Fruit fly (Drosophila melanogaster) whole organism, wandering third instar larva: ENCODE measurements around the gene Osi17.

Experiments used
- Abd-B ChIP-seq: fragments of >200 bp; optimal IDR thresholded peaks from 2 replicates; lab custom pipeline; 2017; ENCODE audit warnings: missing biosample characterization, missing genetic modification characterization
- CrebA ChIP-seq: fragments of 200-800 bp; sonication (Bioruptor generic); optimal IDR thresholded peaks from 2 replicates; lab custom pipeline; 2016; ENCODE audit warnings: missing biosample characterization, mild to moderate bottlenecking, missing genetic modification characterization, borderline replicate concordance
- GATAd ChIP-seq: sonication (Bioruptor generic); optimal IDR thresholded peaks from 2 replicates; lab custom pipeline; 2016; ENCODE audit warnings: missing biosample characterization, missing genetic modification characterization
- Hnf4 ChIP-seq: fragments of 200-800 bp; sonication (Bioruptor generic); optimal IDR thresholded peaks from 2 replicates; lab custom pipeline; 2016; ENCODE audit warnings: missing biosample characterization, mild to moderate bottlenecking, missing genetic modification characterization
- Hr78 ChIP-seq: fragments of >200 bp; optimal IDR thresholded peaks from 2 replicates; lab custom pipeline; 2017; ENCODE audit warnings: missing biosample characterization, missing genetic modification characterization
- Jra ChIP-seq: sonication (Bioruptor generic); optimal IDR thresholded peaks from 2 replicates; lab custom pipeline; 2016; ENCODE audit warnings: missing biosample characterization, missing genetic modification characterization
- OdsH ChIP-seq: fragments of 200-800 bp; sonication (Bioruptor generic); optimal IDR thresholded peaks from 2 replicates; lab custom pipeline; 2016; ENCODE audit warnings: missing biosample characterization, mild to moderate bottlenecking, missing genetic modification characterization
- ey ChIP-seq: fragments of 200-800 bp; sonication (Bioruptor generic); optimal IDR thresholded peaks from 2 replicates; lab custom pipeline; 2016; ENCODE audit warnings: missing biosample characterization, missing genetic modification characterization
- h ChIP-seq: fragments of 200-800 bp; sonication (Bioruptor generic); optimal IDR thresholded peaks from 3 replicates; lab custom pipeline; 2016; ENCODE audit warnings: missing biosample characterization, mild to moderate bottlenecking, missing genetic modification characterization
- pan ChIP-seq: fragments of >200 bp; optimal IDR thresholded peaks from 2 replicates; lab custom pipeline; 2017
- psq ChIP-seq: fragments of 200-800 bp; sonication (Bioruptor generic); optimal IDR thresholded peaks from 3 replicates; lab custom pipeline; 2017; ENCODE audit warnings: missing biosample characterization, mild to moderate bottlenecking, missing genetic modification characterization, moderate library complexity
- sv ChIP-seq: fragments of 200-800 bp; sonication (Bioruptor generic); optimal IDR thresholded peaks from 3 replicates; lab custom pipeline; 2016; ENCODE audit warnings: missing biosample characterization, missing genetic modification characterization
- tai ChIP-seq: sonication (Bioruptor generic); optimal IDR thresholded peaks from 2 replicates; lab custom pipeline; 2016; ENCODE audit warnings: missing biosample characterization, missing genetic modification characterization
- usp ChIP-seq: fragments of >200 bp; optimal IDR thresholded peaks from 2 replicates; lab custom pipeline; 2017; ENCODE audit warnings: missing biosample characterization, missing genetic modification characterization

- TF ChIP-seq usp (GFP tag; lab: Kevin White, UChicago) (no peak), OdsH (GFP tag; lab: Kevin White, UChicago) (no peak), CrebA (GFP tag; lab: Kevin White, UChicago) (no peak), h (GFP tag; lab: Kevin White, UChicago) (no peak), pan (lab: Kevin White, UChicago) (no peak), Jra (no peak), psq (GFP tag; lab: Kevin White, UChicago) (peak; percentile 11), tai (GFP tag; lab: Kevin White, UChicago) (no peak), Hnf4 (no peak), Hr78 (GFP tag; lab: Kevin White, UChicago) (no peak), ey (GFP tag; lab: Kevin White, UChicago) (no peak), GATAd (no peak), Abd-B (GFP tag; lab: Kevin White, UChicago) (no peak), sv (GFP tag; lab: Kevin White, UChicago) (no peak)
Observed at dm6 chr3R:6368550-6369238, 57.1 kb downstream of the Osi17 start, which contains the start of gene CG10286.
